Worm (Caenorhabditis elegans) whole organism, L1 larva: ENCODE results near the gene srt-27.

Source experiments
- F16B12.6 ChIP-seq: fragments of 150-350 bp; optimal IDR thresholded peaks from 2 replicates; lab custom pipeline; 2014; ENCODE audit warnings: missing biosample characterization, missing genetic modification characterization
- alr-1 ChIP-seq: fragments of 200-800 bp; sonication (Bioruptor generic); optimal IDR thresholded peaks from 2 replicates; lab custom pipeline; 2018; ENCODE audit warnings: borderline replicate concordance, mild to moderate bottlenecking, missing genetic modification characterization, missing compliant biosample characterization
- efl-1 ChIP-seq, 4 experiments: fragments of 150-350 bp; optimal IDR thresholded peaks in 3 of 4; peaks in 1 of 4; 1 replicate in 1 of 4; 2 replicates in 3 of 4; lab custom pipeline; 2014; ENCODE audit warnings: missing biosample characterization in 2 of 4, missing genetic modification characterization in 2 of 4, missing genetic modification reagents in 2 of 4
- elt-2 ChIP-seq: sonication (generic microtip); optimal IDR thresholded peaks from 2 replicates; lab custom pipeline; 2016; ENCODE audit warnings: missing genetic modification characterization, mild to moderate bottlenecking, inconsistent platforms, missing compliant biosample characterization, missing genetic modification reagents
- elt-3 ChIP-seq, 6 experiments: fragments of 150-350 bp in 1 of 6; sonication (generic microtip); optimal IDR thresholded peaks; 2 replicates each; lab custom pipeline; 2017 to 2018; ENCODE audit warnings: missing biosample characterization in 6 of 6, missing genetic modification characterization in 6 of 6, inconsistent platforms in 1 of 6
- fkh-8 ChIP-seq: sonication (generic microtip); optimal IDR thresholded peaks from 2 replicates; lab custom pipeline; 2016; ENCODE audit warnings: mild to moderate bottlenecking, missing genetic modification characterization, missing compliant biosample characterization
- irx-1 ChIP-seq: sonication (generic microtip); optimal IDR thresholded peaks from 2 replicates; lab custom pipeline; 2016; ENCODE audit warnings: missing genetic modification characterization, missing compliant biosample characterization
- isw-1 ChIP-seq: fragments of 200-800 bp; sonication (Bioruptor generic); IDR thresholded peaks from 2 replicates; pipeline ENCODE4 v1.3.6; 2022; ENCODE audit warnings: missing genetic modification characterization, missing compliant biosample characterization
- lir-3 ChIP-seq: sonication (generic microtip); optimal IDR thresholded peaks from 2 replicates; lab custom pipeline; 2016; ENCODE audit warnings: mild to moderate bottlenecking, missing genetic modification characterization, moderate library complexity, missing compliant biosample characterization; ENCODE audit not compliant: poor library complexity
- mab-9 ChIP-seq: fragments of 200-800 bp; sonication (Bioruptor generic); IDR thresholded peaks from 2 replicates; pipeline ENCODE4 v1.3.6; 2022; ENCODE audit warnings: missing genetic modification reagents, missing genetic modification characterization, missing compliant biosample characterization
- nhr-11 ChIP-seq: fragments of 150-350 bp; optimal IDR thresholded peaks from 2 replicates; lab custom pipeline; 2014; ENCODE audit warnings: missing biosample characterization, missing genetic modification characterization
- nhr-20 ChIP-seq: sonication (generic microtip); optimal IDR thresholded peaks from 2 replicates; lab custom pipeline; 2016; ENCODE audit warnings: mild to moderate bottlenecking, missing genetic modification characterization, missing compliant biosample characterization
- nhr-47 ChIP-seq: sonication (generic microtip); optimal IDR thresholded peaks from 2 replicates; lab custom pipeline; 2016; ENCODE audit warnings: mild to moderate bottlenecking, missing genetic modification characterization, moderate library complexity, missing compliant biosample characterization
- nhr-77 ChIP-seq: fragments of 150-350 bp; optimal IDR thresholded peaks from 2 replicates; lab custom pipeline; 2014; ENCODE audit warnings: missing biosample characterization, missing genetic modification characterization
- nhr-85 ChIP-seq: sonication (generic microtip); peaks from one replicate; lab custom pipeline; 2016; ENCODE audit warnings: missing genetic modification characterization, inconsistent platforms, missing compliant biosample characterization
- nhr-90 ChIP-seq: sonication (generic microtip); optimal IDR thresholded peaks from 2 replicates; lab custom pipeline; 2016; ENCODE audit warnings: mild to moderate bottlenecking, missing genetic modification characterization, missing compliant biosample characterization; ENCODE audit not compliant: poor library complexity
- pax-3 ChIP-seq: fragments of 200-800 bp; sonication (Bioruptor generic); optimal IDR thresholded peaks from 2 replicates; lab custom pipeline; 2018; ENCODE audit warnings: mild to moderate bottlenecking, missing genetic modification characterization, moderate library complexity, missing compliant biosample characterization
- unc-130 ChIP-seq: fragments of 150-350 bp; optimal IDR thresholded peaks from 2 replicates; lab custom pipeline; 2017; ENCODE audit warnings: missing biosample characterization, missing genetic modification characterization, inconsistent platforms
- ztf-11 ChIP-seq, 2 experiments: sonication (generic microtip); optimal IDR thresholded peaks; 2 replicates each; lab custom pipeline; 2016 to 2017; ENCODE audit warnings: missing genetic modification characterization in 2 of 2, missing biosample characterization in 1 of 2, missing compliant biosample characterization in 1 of 2

Gene srt-27

ce11 chrV:2672603-2673002 is 48.1 kb downstream of the srt-27 start, which contains the start of gene W02G9.3 (continued):
- TF ChIP-seq fkh-8 (tag; lab: Kevin White, UChicago) (peak; percentile 83), nhr-85 (tag; lab: Kevin White, UChicago) (peak; percentile 89), alr-1 (tag; lab: Kevin White, UChicago) (no peak), elt-3 (tag; optimal IDR thresholded peaks at IDR 0.05; lab: Kevin White, UChicago) (peak in 1 of 6 experiments; percentile 66), lir-3 (tag; lab: Kevin White, UChicago) (no peak), nhr-47 (tag; lab: Kevin White, UChicago) (peak; percentile 85), mab-9 (GFP tag; lab: Robert Waterston, UW) (no peak), nhr-90 (tag; lab: Kevin White, UChicago) (peak; percentile 78), F16B12.6 (peak; percentile 45), nhr-20 (tag; lab: Kevin White, UChicago) (peak; percentile 76), nhr-77 (peak; percentile 69), irx-1 (tag; lab: Kevin White, UChicago) (peak; percentile 69), isw-1 (GFP tag; lab: Robert Waterston, UW) (peak; percentile 70), elt-2 (peak; percentile 18), pax-3 (tag; lab: Kevin White, UChicago) (peak; percentile 74), nhr-11 (tag; lab: Kevin White, UChicago) (peak; percentile 82), ztf-11 (tag; optimal IDR thresholded peaks at IDR 0.05; lab: Kevin White, UChicago) (peak in 1 of 2 experiments; percentile 40)

DNA sequence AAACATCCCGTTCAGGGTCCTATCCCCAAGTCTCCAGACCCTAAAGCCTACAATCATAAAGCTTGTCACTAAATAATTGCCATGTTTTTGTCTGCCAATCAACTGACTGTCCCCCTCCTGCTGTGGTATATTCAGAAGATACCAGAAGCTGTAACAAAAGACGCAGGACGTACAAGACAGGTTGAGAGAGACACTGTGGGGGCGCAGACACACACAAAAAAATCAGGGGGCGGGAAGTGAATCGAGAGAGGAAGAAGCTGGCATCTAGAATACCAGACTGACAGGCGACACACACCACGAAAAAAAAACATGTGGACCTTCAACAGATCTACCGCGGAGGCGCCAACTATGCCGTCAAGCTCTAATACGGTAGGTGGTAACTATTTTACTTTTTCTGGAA is 49.5 kb downstream of the srt-27 start, which contains the start of gene kel-8:
TSS of gene kel-8 (plus strand) at position 301 of the 400 bp plus-strand sequence.
- TF ChIP-seq unc-130 (tag; lab: Kevin White, UChicago) (no peak), efl-1 (optimal IDR thresholded peaks at IDR 0.05; lab: Kevin White, UChicago) (no peak), efl-1 (GFP tag; optimal IDR thresholded peaks at IDR 0.05 in 1 of 2; lab: Kevin White, UChicago) (peak in 1 of 2 experiments; percentile 50)
- TF ChIP-seq, all 84 proteins: peak for 1
